Worm (Caenorhabditis elegans) whole organism, L4 larva: ENCODE results near the gene C02B4.3.

Experiments used
- aha-1 ChIP-seq: fragments of 150-350 bp; peaks from one replicate; lab custom pipeline; 2014; ENCODE audit warnings: missing biosample characterization, missing genetic modification characterization
- ceh-20 ChIP-seq: fragments of 200-800 bp; sonication (Bioruptor generic); IDR thresholded peaks from 2 replicates; pipeline ENCODE4 v1.3.6; 2022; ENCODE audit warnings: missing genetic modification reagents, missing genetic modification characterization, missing compliant biosample characterization
- ces-1 ChIP-seq: fragments of 150-350 bp; sonication (generic microtip); optimal IDR thresholded peaks from 4 replicates; lab custom pipeline; 2014; ENCODE audit warnings: missing biosample characterization, missing genetic modification reagents, missing genetic modification characterization
- fkh-10 ChIP-seq: fragments of 150-350 bp; optimal IDR thresholded peaks from 2 replicates; lab custom pipeline; 2014; ENCODE audit warnings: missing biosample characterization, missing genetic modification reagents, missing genetic modification characterization
- hmg-1.1 ChIP-seq: fragments of 200-800 bp; sonication (Bioruptor generic); IDR thresholded peaks from 2 replicates; pipeline ENCODE4 v1.3.6; 2022; ENCODE audit warnings: missing genetic modification reagents, missing genetic modification characterization, missing compliant biosample characterization
- mep-1 ChIP-seq: fragments of 150-350 bp; sonication (generic microtip); optimal IDR thresholded peaks from 3 replicates; lab custom pipeline; 2014; ENCODE audit warnings: missing biosample characterization, missing genetic modification characterization
- nhr-28 ChIP-seq: fragments of 150-350 bp; optimal IDR thresholded peaks from 2 replicates; lab custom pipeline; 2014; ENCODE audit warnings: missing biosample characterization, missing genetic modification characterization
- nhr-48 ChIP-seq: sonication (generic microtip); optimal IDR thresholded peaks from 2 replicates; lab custom pipeline; 2016; ENCODE audit warnings: mild to moderate bottlenecking, missing genetic modification characterization, missing compliant biosample characterization
- nhr-76 ChIP-seq: fragments of 150-350 bp; optimal IDR thresholded peaks from 2 replicates; lab custom pipeline; 2014; ENCODE audit warnings: missing biosample characterization, missing genetic modification characterization
- pqm-1 ChIP-seq: sonication (generic microtip); optimal IDR thresholded peaks from 2 replicates; lab custom pipeline; 2017; ENCODE audit warnings: missing biosample characterization, missing genetic modification characterization
- unc-39 ChIP-seq: sonication (generic microtip); optimal IDR thresholded peaks from 2 replicates; lab custom pipeline; 2017; ENCODE audit warnings: missing biosample characterization, missing genetic modification characterization
- zag-1 ChIP-seq: fragments of 150-350 bp; optimal IDR thresholded peaks from 2 replicates; lab custom pipeline; 2014; ENCODE audit warnings: missing biosample characterization, missing genetic modification characterization
- zfp-3 ChIP-seq: fragments of 200-800 bp; sonication (Bioruptor generic); conservative IDR thresholded peaks from 2 replicates; pipeline ENCODE4 v1.3.6; 2022; ENCODE audit warnings: missing genetic modification reagents, missing genetic modification characterization, missing compliant biosample characterization
- ztf-11 ChIP-seq: fragments of 150-350 bp; optimal IDR thresholded peaks from 2 replicates; lab custom pipeline; 2014; ENCODE audit warnings: missing biosample characterization, missing genetic modification characterization

DNA sequence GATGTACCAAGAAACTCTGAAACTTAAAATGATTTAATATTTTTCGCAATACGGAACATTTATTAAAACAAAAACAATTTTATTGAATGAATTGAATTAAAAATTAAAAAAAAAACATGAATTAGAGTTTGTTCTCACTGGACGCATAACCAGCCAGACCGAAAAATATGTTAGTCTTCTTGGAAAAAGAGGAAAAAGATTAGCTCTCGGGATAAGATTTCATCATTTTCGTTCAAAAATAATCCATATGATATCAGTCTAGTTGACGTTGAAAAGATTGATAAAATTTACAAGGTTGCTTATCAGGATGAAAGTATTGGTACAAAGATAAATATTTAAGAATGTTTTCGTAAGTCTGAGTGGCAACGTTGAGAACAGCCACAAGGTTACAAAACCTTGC is 40.8 kb upstream of the C02B4.3 start, which contains the start of gene nhr-26:
- TF ChIP-seq ceh-20 (GFP tag; lab: Robert Waterston, UW) (no peak), aha-1 (tag; lab: Kevin White, UChicago) (no peak), ztf-11 (tag; lab: Kevin White, UChicago) (no peak), hmg-1.1 (GFP tag; lab: Robert Waterston, UW) (no peak), nhr-28 (tag; lab: Kevin White, UChicago) (no peak), zag-1 (tag; lab: Kevin White, UChicago) (no peak), ces-1 (GFP tag; lab: Kevin White, UChicago) (no peak), zfp-3 (GFP tag; lab: Robert Waterston, UW) (no peak), nhr-76 (no peak), fkh-10 (GFP tag; lab: Kevin White, UChicago) (no peak), nhr-48 (tag; lab: Kevin White, UChicago) (no peak), mep-1 (tag; lab: Kevin White, UChicago) (no peak), pqm-1 (tag; lab: Kevin White, UChicago) (no peak), unc-39 (tag; lab: Kevin White, UChicago) (no peak)
